Worm (Caenorhabditis elegans) whole organism, early embryonic: Measurements from ENCODE around the gene C08A9.10.

Experiments used
- B0310.2 ChIP-seq: sonication (generic microtip); optimal IDR thresholded peaks from 2 replicates; lab custom pipeline; 2016; ENCODE audit warnings: mild to moderate bottlenecking, missing genetic modification characterization, missing compliant biosample characterization
- aly-1 ChIP-seq: sonication (generic microtip); optimal IDR thresholded peaks from 2 replicates; lab custom pipeline; 2016; ENCODE audit warnings: missing genetic modification characterization, missing compliant biosample characterization
- ama-1 ChIP-seq: fragments of 150-350 bp; optimal IDR thresholded peaks from 2 replicates; lab custom pipeline; 2014
- ceh-13 ChIP-seq: fragments of 200-800 bp; sonication (Bioruptor generic); optimal IDR thresholded peaks from 2 replicates; lab custom pipeline; 2018; ENCODE audit warnings: mild to moderate bottlenecking, missing genetic modification characterization, missing compliant biosample characterization
- ceh-36 ChIP-seq: sonication (generic microtip); optimal IDR thresholded peaks from 2 replicates; lab custom pipeline; 2016; ENCODE audit warnings: missing genetic modification characterization, inconsistent platforms, missing compliant biosample characterization
- ets-7 ChIP-seq: sonication (generic microtip); optimal IDR thresholded peaks from 2 replicates; lab custom pipeline; 2016; ENCODE audit warnings: missing genotype, missing genetic modification characterization, missing compliant biosample characterization
- flt-1 ChIP-seq: fragments of 200-800 bp; sonication (Bioruptor generic); IDR thresholded peaks from 2 replicates; pipeline ENCODE4 v1.3.6; 2022; ENCODE audit warnings: missing genetic modification characterization, missing compliant biosample characterization
- hmbx-1 ChIP-seq: sonication (generic microtip); optimal IDR thresholded peaks from 2 replicates; lab custom pipeline; 2016; ENCODE audit warnings: mild to moderate bottlenecking, missing genetic modification characterization, missing compliant biosample characterization
- hnd-1 ChIP-seq: sonication (generic microtip); optimal IDR thresholded peaks from 2 replicates; lab custom pipeline; 2016; ENCODE audit warnings: missing genetic modification characterization, missing compliant biosample characterization
- pes-1 ChIP-seq: fragments of 200-800 bp; sonication (Bioruptor generic); IDR thresholded peaks from 2 replicates; pipeline ENCODE4 v1.3.6; 2022; ENCODE audit warnings: missing genetic modification reagents, missing genetic modification characterization, missing compliant biosample characterization
- sea-1 ChIP-seq: fragments of 200-800 bp; sonication (Bioruptor generic); conservative IDR thresholded peaks from 2 replicates; pipeline ENCODE4 v1.3.6; 2022; ENCODE audit warnings: missing genetic modification characterization, missing compliant biosample characterization
- tbx-11 ChIP-seq: fragments of 200-800 bp; sonication (Bioruptor generic); IDR thresholded peaks from 2 replicates; pipeline ENCODE4 v1.3.6; 2022; ENCODE audit warnings: missing genetic modification characterization, missing compliant biosample characterization
- tbx-37 ChIP-seq: fragments of 200-800 bp; sonication (Bioruptor generic); conservative IDR thresholded peaks from 2 replicates; pipeline ENCODE4 v1.3.6; 2022; ENCODE audit warnings: missing genetic modification reagents, missing genetic modification characterization, missing compliant biosample characterization
- tra-4 ChIP-seq: sonication (generic microtip); optimal IDR thresholded peaks from 2 replicates; lab custom pipeline; 2017; ENCODE audit warnings: missing genetic modification characterization, missing compliant biosample characterization

ce11 chrX:17063749-17064252, 17.2 kb upstream of the C08A9.10 start:
- TF ChIP-seq ets-7 (tag; lab: Kevin White, UChicago) (no peak), sea-1 (GFP tag; lab: Robert Waterston, UW) (no peak), ceh-13 (GFP tag; lab: Kevin White, UChicago) (no peak), hmbx-1 (tag; lab: Kevin White, UChicago) (no peak), flt-1 (GFP tag; lab: Robert Waterston, UW) (no peak), ama-1 (lab: Kevin White, UChicago) (no peak), tbx-37 (GFP tag; lab: Robert Waterston, UW) (no peak), aly-1 (tag; lab: Kevin White, UChicago) (no peak), B0310.2 (tag; lab: Kevin White, UChicago) (no peak), tra-4 (tag; lab: Kevin White, UChicago) (no peak), hnd-1 (tag; lab: Kevin White, UChicago) (no peak), ceh-36 (tag; lab: Kevin White, UChicago) (no peak), tbx-11 (GFP tag; lab: Robert Waterston, UW) (no peak), pes-1 (GFP tag; lab: Robert Waterston, UW) (no peak)
